Worm (Caenorhabditis elegans): ENCODE data around the gene Y47D7A.13.

DNA sequence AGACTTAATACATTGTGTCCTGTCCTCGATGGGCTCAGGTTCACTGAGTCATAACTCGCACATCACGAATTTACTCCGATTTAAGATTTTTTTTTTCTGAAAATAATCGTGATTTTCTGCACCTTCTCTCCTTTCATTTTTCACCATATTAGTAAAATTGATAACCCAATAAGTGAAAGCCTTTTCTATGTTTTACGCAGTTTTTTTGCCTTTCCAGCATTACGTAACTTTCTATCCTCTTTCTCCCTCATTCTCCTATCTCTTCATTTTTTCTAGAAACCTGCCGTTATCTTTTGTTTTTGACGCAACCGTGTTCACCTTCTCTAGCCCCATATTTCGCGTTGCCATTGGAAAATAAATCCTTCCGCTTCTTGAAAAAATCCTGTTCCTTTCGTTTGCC, 1.5 kb upstream of the Y47D7A.13 start:
- no peak for TF ChIP-seq efl-1 (GFP tag; optimal IDR thresholded peaks at IDR 0.05)
- no peak for TF ChIP-seq pha-4 (tag; optimal IDR thresholded peaks at IDR 0.05)
- no peak for TF ChIP-seq chd-7 (tag; optimal IDR thresholded peaks at IDR 0.05)
- TF ChIP-seq ztf-28 (GFP tag; IDR thresholded peaks at IDR 0.05), result no peak
- no peak for TF ChIP-seq ztf-6 (GFP tag; IDR thresholded peaks at IDR 0.05)
- TF ChIP-seq ztf-3 (GFP tag; optimal IDR thresholded peaks at IDR 0.05), result no peak
- no peak for TF ChIP-seq bed-1 (GFP tag; IDR thresholded peaks at IDR 0.05)
- no peak for TF ChIP-seq hrde-1 (tag; optimal IDR thresholded peaks at IDR 0.05; ENCODE audit: borderline replicate concordance)
- TF ChIP-seq hlh-26 (GFP tag; conservative IDR thresholded peaks at IDR 0.05), result no peak
- no peak for TF ChIP-seq unc-62 (GFP tag; optimal IDR thresholded peaks at IDR 0.05)
- no peak for TF ChIP-seq ceh-100 (GFP tag; IDR thresholded peaks at IDR 0.05)
- no peak for TF ChIP-seq B0261.1 (tag; optimal IDR thresholded peaks at IDR 0.05)
- TF ChIP-seq F57C9.4 (tag; optimal IDR thresholded peaks at IDR 0.05), result no peak
